Worm (Caenorhabditis elegans) whole organism, L2 larva: ENCODE measurements around the gene abu-14.

ENCODE experiments used
- C34F6.9 ChIP-seq: fragments of 150-350 bp; optimal IDR thresholded peaks from 2 replicates; lab custom pipeline; 2014; ENCODE audit warnings: missing biosample characterization, missing genetic modification characterization
- Y55F3AM.14 ChIP-seq: fragments of 200-800 bp; sonication (Bioruptor generic); optimal IDR thresholded peaks from 2 replicates; lab custom pipeline; 2018; ENCODE audit warnings: mild to moderate bottlenecking, missing genetic modification characterization, missing compliant biosample characterization
- ZK546.5 ChIP-seq: sonication (generic microtip); optimal IDR thresholded peaks from 2 replicates; lab custom pipeline; 2017; ENCODE audit warnings: missing biosample characterization, missing genetic modification characterization
- alr-1 ChIP-seq: fragments of 150-350 bp; optimal IDR thresholded peaks from 2 replicates; lab custom pipeline; 2014; ENCODE audit warnings: missing biosample characterization, missing genetic modification characterization
- aly-2 ChIP-seq: fragments of 150-350 bp; optimal IDR thresholded peaks from 2 replicates; lab custom pipeline; 2014; ENCODE audit warnings: missing biosample characterization, missing genetic modification characterization
- ama-1 ChIP-seq: fragments of 150-350 bp; optimal IDR thresholded peaks from 2 replicates; lab custom pipeline; 2018; ENCODE audit warnings: inconsistent platforms
- blmp-1 ChIP-seq: sonication (generic microtip); optimal IDR thresholded peaks from 2 replicates; lab custom pipeline; 2017; ENCODE audit warnings: missing genetic modification characterization, mild to moderate bottlenecking, missing compliant biosample characterization, antibody characterized with exemption, moderate library complexity; ENCODE audit not compliant: insufficient read depth
- ceh-16 ChIP-seq: fragments of 150-350 bp; optimal IDR thresholded peaks from 2 replicates; lab custom pipeline; 2014; ENCODE audit warnings: missing biosample characterization, missing genetic modification characterization
- egl-27 ChIP-seq: sonication (generic microtip); optimal IDR thresholded peaks from 3 replicates; lab custom pipeline; 2017; ENCODE audit warnings: missing biosample characterization, missing genetic modification reagents, missing genetic modification characterization
- elt-1 ChIP-seq: fragments of 150-350 bp; optimal IDR thresholded peaks from 2 replicates; lab custom pipeline; 2014; ENCODE audit warnings: missing biosample characterization, missing genetic modification characterization
- fos-1 ChIP-seq: fragments of 150-350 bp; optimal IDR thresholded peaks from 2 replicates; lab custom pipeline; 2014; ENCODE audit warnings: missing biosample characterization, missing genetic modification characterization
- lin-39 ChIP-seq: fragments of 150-350 bp; optimal IDR thresholded peaks from 2 replicates; lab custom pipeline; 2014; ENCODE audit warnings: missing biosample characterization, missing genetic modification reagents, missing genetic modification characterization
- lsy-2 ChIP-seq, 2 experiments: fragments of 150-350 bp in 1 of 2; sonication (generic microtip) in 1 of 2; optimal IDR thresholded peaks; 2 replicates each; lab custom pipeline; 2014 to 2017; ENCODE audit warnings: missing biosample characterization in 2 of 2, missing genetic modification characterization in 2 of 2
- mab-5 ChIP-seq: fragments of 150-350 bp; optimal IDR thresholded peaks from 2 replicates; lab custom pipeline; 2014; ENCODE audit warnings: missing biosample characterization, missing genetic modification characterization
- mbf-1 ChIP-seq: sonication (generic microtip); optimal IDR thresholded peaks from 2 replicates; lab custom pipeline; 2017; ENCODE audit warnings: missing biosample characterization, missing genetic modification characterization
- mdl-1 ChIP-seq, 2 experiments: fragments of 150-350 bp in 1 of 2; sonication (generic microtip) in 1 of 2; optimal IDR thresholded peaks; 2 replicates each; lab custom pipeline; 2017; ENCODE audit warnings: missing biosample characterization in 2 of 2, missing genetic modification characterization in 2 of 2
- nhr-11 ChIP-seq: fragments of 150-350 bp; optimal IDR thresholded peaks from 2 replicates; lab custom pipeline; 2014; ENCODE audit warnings: missing biosample characterization, missing genetic modification characterization
- nhr-21 ChIP-seq: fragments of 150-350 bp; optimal IDR thresholded peaks from 2 replicates; lab custom pipeline; 2014; ENCODE audit warnings: missing biosample characterization, missing genetic modification characterization
- nhr-23 ChIP-seq: fragments of 150-350 bp; optimal IDR thresholded peaks from 2 replicates; lab custom pipeline; 2014; ENCODE audit warnings: missing biosample characterization, missing genetic modification reagents, missing genetic modification characterization
- nhr-237 ChIP-seq: fragments of 150-350 bp; optimal IDR thresholded peaks from 2 replicates; lab custom pipeline; 2014; ENCODE audit warnings: missing biosample characterization, missing genetic modification characterization
- nhr-25 ChIP-seq: fragments of 150-350 bp; sonication (generic microtip); optimal IDR thresholded peaks from 3 replicates; lab custom pipeline; 2014; ENCODE audit warnings: missing biosample characterization, missing genetic modification characterization
- nhr-6 ChIP-seq: fragments of 150-350 bp; optimal IDR thresholded peaks from 2 replicates; lab custom pipeline; 2014; ENCODE audit warnings: missing biosample characterization, missing genetic modification characterization
- peb-1 ChIP-seq: fragments of 150-350 bp; optimal IDR thresholded peaks from 2 replicates; lab custom pipeline; 2014; ENCODE audit warnings: missing biosample characterization, missing genetic modification characterization
- sem-4 ChIP-seq: fragments of 150-350 bp; optimal IDR thresholded peaks from 2 replicates; lab custom pipeline; 2014; ENCODE audit warnings: missing biosample characterization, missing genetic modification reagents, missing genetic modification characterization
- skn-1 ChIP-seq: sonication (generic microtip); optimal IDR thresholded peaks from 2 replicates; lab custom pipeline; 2017; ENCODE audit warnings: missing biosample characterization, missing genetic modification characterization
- sma-9 ChIP-seq, 2 experiments: fragments of 150-350 bp in 1 of 2; sonication (generic microtip) in 1 of 2; optimal IDR thresholded peaks; 2 replicates each; lab custom pipeline; 2014 to 2016; ENCODE audit warnings: missing genetic modification characterization in 2 of 2, mild to moderate bottlenecking in 1 of 2, missing biosample characterization in 1 of 2, missing compliant biosample characterization in 1 of 2, missing genetic modification reagents in 1 of 2, moderate library complexity in 1 of 2
- unc-55 ChIP-seq: fragments of 150-350 bp; sonication (generic microtip); optimal IDR thresholded peaks from 3 replicates; lab custom pipeline; 2014; ENCODE audit warnings: missing biosample characterization, missing genetic modification reagents, missing genetic modification characterization
- unc-62 ChIP-seq: fragments of 150-350 bp; optimal IDR thresholded peaks from 2 replicates; lab custom pipeline; 2014; ENCODE audit warnings: missing biosample characterization, missing genetic modification reagents, missing genetic modification characterization
- ztf-1 ChIP-seq: fragments of 200-800 bp; sonication (Bioruptor generic); conservative IDR thresholded peaks from 2 replicates; pipeline ENCODE4 v1.3.6; 2022; ENCODE audit warnings: missing genetic modification characterization, missing compliant biosample characterization

The abu-14 gene

DNA sequence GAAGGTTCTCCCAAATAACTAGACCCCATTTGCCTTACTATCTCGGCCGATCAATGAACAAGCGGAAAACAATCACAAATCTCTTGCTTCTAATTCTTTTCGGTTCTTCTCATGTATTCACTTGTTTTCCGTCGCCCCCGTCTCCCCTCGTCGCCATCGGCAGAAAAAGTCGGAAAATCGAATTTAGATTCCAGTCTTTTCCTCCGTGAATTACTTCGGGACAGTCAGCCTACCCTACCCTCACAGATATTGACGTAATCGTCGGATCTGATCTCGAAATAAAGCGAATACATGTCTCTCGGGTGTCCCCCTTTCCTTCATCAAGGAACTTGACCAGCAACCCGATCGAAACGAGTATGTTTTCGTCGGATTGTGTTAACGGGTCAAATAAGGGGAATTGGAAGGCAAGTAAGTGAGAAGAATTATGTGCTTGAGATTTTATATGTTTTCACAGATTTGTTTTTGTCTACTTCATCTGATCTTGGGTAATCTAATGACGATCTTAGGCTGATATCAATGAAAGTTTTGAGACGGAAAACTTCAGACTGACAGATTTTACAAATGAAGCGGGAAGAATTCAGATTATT, 36.4 kb downstream of the abu-14 start:
- TF ChIP-seq ceh-16 (peak; percentile 30), ama-1 (no peak), blmp-1 (tag; lab: Kevin White, UChicago) (no peak), mab-5 (no peak)

ce11 chrII:9189648-9190047, 37.4 kb downstream of the abu-14 start:
- peak; percentile 68 for TF ChIP-seq nhr-25 (tag; lab: Kevin White, UChicago)
- TF ChIP-seq Y55F3AM.14 (GFP tag; lab: Kevin White, UChicago) = no peak
- TF ChIP-seq sma-9 (GFP tag; optimal IDR thresholded peaks at IDR 0.05; lab: Kevin White, UChicago) = peak; percentile 5
- no peak for TF ChIP-seq sma-9 (tag; optimal IDR thresholded peaks at IDR 0.05; lab: Kevin White, UChicago)
- peak; percentile 15 for TF ChIP-seq egl-27 (tag; lab: Kevin White, UChicago)
- TF ChIP-seq, all 48 proteins: peak for 3

DNA sequence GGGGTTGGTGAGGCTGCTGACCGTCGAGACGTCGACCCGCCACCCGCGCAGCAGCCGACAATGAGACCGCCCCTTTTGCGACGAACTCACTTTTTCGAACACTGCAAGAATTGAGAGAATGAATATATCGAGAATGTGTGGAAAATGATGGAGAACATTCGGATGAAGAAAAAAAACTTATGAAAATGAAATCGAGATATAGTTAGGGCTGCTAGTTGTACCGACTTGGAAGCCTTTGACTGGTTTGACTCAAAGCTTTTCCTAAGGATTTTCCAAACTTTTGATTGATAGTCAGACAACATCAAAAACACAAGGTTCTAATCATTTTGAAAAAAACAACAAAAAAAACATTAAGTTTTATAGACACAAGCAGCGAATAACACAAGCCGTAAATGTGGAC, 38.6 kb downstream of the abu-14 start, which contains the start of gene sym-2:
Gene sym-2 (minus strand): TSS at position 101 of the 400 bp plus-strand sequence.
- TF ChIP-seq skn-1 (tag; lab: Kevin White, UChicago) = no peak
- no peak for TF ChIP-seq unc-55 (GFP tag; lab: Kevin White, UChicago)
- no peak for TF ChIP-seq alr-1 (tag; lab: Kevin White, UChicago)
- no peak for TF ChIP-seq sem-4 (tag; lab: Kevin White, UChicago)
- TF ChIP-seq C34F6.9 (tag; lab: Kevin White, UChicago) = no peak
- no peak for TF ChIP-seq mdl-1 (tag; optimal IDR thresholded peaks at IDR 0.05; lab: Kevin White, UChicago)
- TF ChIP-seq nhr-6 = no peak

DNA sequence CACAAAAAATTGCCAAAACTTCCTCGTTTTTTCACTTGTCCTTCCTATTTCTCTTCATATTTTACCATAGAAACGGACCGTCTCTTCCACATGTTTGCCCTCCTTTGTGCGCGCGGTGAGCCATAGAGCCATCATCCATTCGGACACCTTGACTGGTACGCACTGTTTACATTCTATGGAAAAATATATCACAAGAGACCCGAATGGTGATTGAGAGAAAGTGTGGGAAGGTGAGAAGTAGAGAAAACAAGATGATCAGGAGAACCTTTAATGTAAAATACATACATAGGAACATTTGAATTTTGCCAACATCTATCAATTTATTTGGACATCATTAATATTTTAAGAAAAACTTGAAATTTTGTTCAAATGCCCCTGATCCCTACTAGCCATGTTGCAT, 41.1 kb downstream of the abu-14 start:
- TF ChIP-seq lin-39 (tag; lab: Kevin White, UChicago) (no peak), alr-1 (tag; lab: Kevin White, UChicago) (no peak), peb-1 (tag; lab: Kevin White, UChicago) (no peak), nhr-6 (no peak), nhr-11 (tag; lab: Kevin White, UChicago) (no peak), nhr-25 (tag; lab: Kevin White, UChicago) (no peak), elt-1 (no peak), aly-2 (tag; lab: Kevin White, UChicago) (no peak), ama-1 (no peak), nhr-237 (tag; lab: Kevin White, UChicago) (no peak), skn-1 (tag; lab: Kevin White, UChicago) (no peak), unc-55 (GFP tag; lab: Kevin White, UChicago) (no peak), nhr-23 (no peak), nhr-21 (no peak), lsy-2 (tag; optimal IDR thresholded peaks at IDR 0.05; lab: Kevin White, UChicago) (no peak), C34F6.9 (tag; lab: Kevin White, UChicago) (no peak), mdl-1 (tag; optimal IDR thresholded peaks at IDR 0.05; lab: Kevin White, UChicago) (no peak), unc-62 (GFP tag; lab: Kevin White, UChicago) (no peak)
- TF ChIP-seq, all 48 proteins: peak for 0

ce11 chrII:9181155-9181554, 45.9 kb downstream of the abu-14 start:
- TF ChIP-seq sma-9 (GFP tag; optimal IDR thresholded peaks at IDR 0.05; lab: Kevin White, UChicago) = no peak
- TF ChIP-seq sma-9 (tag; optimal IDR thresholded peaks at IDR 0.05; lab: Kevin White, UChicago) = no peak
- peak; percentile 92 for TF ChIP-seq fos-1
- TF ChIP-seq peb-1 (tag; lab: Kevin White, UChicago) = no peak
- TF ChIP-seq ztf-1 (GFP tag; lab: Robert Waterston, UW) = no peak

DNA sequence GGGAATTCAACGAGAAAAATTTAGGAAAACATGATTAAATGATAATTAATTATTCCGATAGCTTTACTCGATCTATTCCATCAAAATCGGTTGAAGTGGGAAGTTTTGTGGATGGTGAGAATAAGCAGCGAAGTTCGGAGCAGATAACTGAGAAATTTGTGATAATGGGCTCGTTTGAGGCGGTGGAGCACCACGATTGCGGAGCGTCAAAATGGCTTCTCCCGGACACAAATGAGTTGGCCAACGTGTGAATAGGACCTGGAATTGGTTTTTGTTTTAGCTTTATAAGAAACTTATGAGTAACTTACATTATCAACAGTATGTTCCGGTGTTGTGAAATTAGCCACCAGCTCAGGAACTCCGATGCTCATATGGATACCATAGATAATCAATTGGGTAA, 48.2 kb downstream of the abu-14 start:
- no peak for TF ChIP-seq unc-55 (GFP tag; lab: Kevin White, UChicago)
- no peak for TF ChIP-seq ZK546.5 (tag; lab: Kevin White, UChicago)
- TF ChIP-seq nhr-21 = no peak
- no peak for TF ChIP-seq C34F6.9 (tag; lab: Kevin White, UChicago)
- TF ChIP-seq mbf-1 (tag; lab: Kevin White, UChicago) = no peak
- TF ChIP-seq, all 48 proteins: peak for 0
